Worm (Caenorhabditis elegans) whole organism, L1 larva: ENCODE results near the gene K03B4.6.

Experiments
- C04F5.9 ChIP-seq: sonication (generic microtip); optimal IDR thresholded peaks from 2 replicates; lab custom pipeline; 2016; ENCODE audit warnings: missing genetic modification characterization, missing compliant biosample characterization
- C34B4.2 ChIP-seq: sonication (generic microtip); optimal IDR thresholded peaks from 2 replicates; lab custom pipeline; 2017; ENCODE audit warnings: mild to moderate bottlenecking, missing genetic modification characterization, missing compliant biosample characterization
- F16B12.6 ChIP-seq: fragments of 150-350 bp; optimal IDR thresholded peaks from 2 replicates; lab custom pipeline; 2014; ENCODE audit warnings: missing biosample characterization, missing genetic modification characterization
- Y116A8C.19 ChIP-seq: sonication (generic microtip); optimal IDR thresholded peaks from 2 replicates; lab custom pipeline; 2016; ENCODE audit warnings: missing compliant biosample characterization, missing genetic modification characterization, borderline replicate concordance
- aha-1 ChIP-seq: fragments of 150-350 bp; optimal IDR thresholded peaks from 2 replicates; lab custom pipeline; 2014; ENCODE audit warnings: missing biosample characterization, missing genetic modification characterization
- ama-1 ChIP-seq: fragments of 150-350 bp; optimal IDR thresholded peaks from 2 replicates; lab custom pipeline; 2014
- ceh-63 ChIP-seq: fragments of 200-800 bp; sonication (Bioruptor generic); optimal IDR thresholded peaks from 2 replicates; lab custom pipeline; 2018; ENCODE audit warnings: mild to moderate bottlenecking, missing genetic modification characterization, missing compliant biosample characterization
- ceh-8 ChIP-seq: fragments of 200-800 bp; sonication (Bioruptor generic); optimal IDR thresholded peaks from 2 replicates; lab custom pipeline; 2018; ENCODE audit warnings: mild to moderate bottlenecking, missing genetic modification characterization, moderate library complexity, missing compliant biosample characterization
- ces-1 ChIP-seq: fragments of 150-350 bp; optimal IDR thresholded peaks from 2 replicates; lab custom pipeline; 2014; ENCODE audit warnings: missing biosample characterization, missing genetic modification reagents, missing genetic modification characterization
- egl-27 ChIP-seq, 2 experiments: fragments of 150-350 bp in 1 of 2; sonication (generic microtip); optimal IDR thresholded peaks; 3 replicates each; lab custom pipeline; 2017 to 2018; ENCODE audit warnings: missing biosample characterization in 2 of 2, missing genetic modification characterization in 2 of 2, missing genetic modification reagents in 2 of 2
- elt-2 ChIP-seq: sonication (generic microtip); optimal IDR thresholded peaks from 2 replicates; lab custom pipeline; 2016; ENCODE audit warnings: missing genetic modification characterization, mild to moderate bottlenecking, inconsistent platforms, missing compliant biosample characterization, missing genetic modification reagents
- elt-3 ChIP-seq, 6 experiments: fragments of 150-350 bp in 1 of 6; sonication (generic microtip); optimal IDR thresholded peaks; 2 replicates each; lab custom pipeline; 2017 to 2018; ENCODE audit warnings: missing biosample characterization in 6 of 6, missing genetic modification characterization in 6 of 6, inconsistent platforms in 1 of 6
- fkh-10 ChIP-seq: sonication (generic microtip); optimal IDR thresholded peaks from 2 replicates; lab custom pipeline; 2017; ENCODE audit warnings: missing biosample characterization, missing genetic modification reagents, missing genetic modification characterization
- fkh-4 ChIP-seq: sonication (generic microtip); optimal IDR thresholded peaks from 2 replicates; lab custom pipeline; 2016; ENCODE audit warnings: missing compliant biosample characterization, missing genetic modification characterization, borderline replicate concordance
- fkh-8 ChIP-seq: sonication (generic microtip); optimal IDR thresholded peaks from 2 replicates; lab custom pipeline; 2016; ENCODE audit warnings: mild to moderate bottlenecking, missing genetic modification characterization, missing compliant biosample characterization
- hlh-4 ChIP-seq: sonication (generic microtip); optimal IDR thresholded peaks from 2 replicates; lab custom pipeline; 2016; ENCODE audit warnings: mild to moderate bottlenecking, missing genetic modification characterization, missing compliant biosample characterization
- hpl-2 ChIP-seq: fragments of 150-350 bp; optimal IDR thresholded peaks from 2 replicates; lab custom pipeline; 2014; ENCODE audit warnings: missing biosample characterization, missing genetic modification reagents, missing genetic modification characterization
- isw-1 ChIP-seq: fragments of 200-800 bp; sonication (Bioruptor generic); IDR thresholded peaks from 2 replicates; pipeline ENCODE4 v1.3.6; 2022; ENCODE audit warnings: missing genetic modification characterization, missing compliant biosample characterization
- lin-13 ChIP-seq: fragments of 150-350 bp; optimal IDR thresholded peaks from 2 replicates; lab custom pipeline; 2014; ENCODE audit warnings: missing biosample characterization, missing genetic modification reagents, missing genetic modification characterization
- lin-14 ChIP-seq: fragments of 200-800 bp; sonication (Bioruptor generic); optimal IDR thresholded peaks from 2 replicates; lab custom pipeline; 2018; ENCODE audit warnings: mild to moderate bottlenecking, missing genetic modification characterization, moderate library complexity, missing compliant biosample characterization
- lin-15B ChIP-seq: fragments of 150-350 bp; sonication (generic microtip); optimal IDR thresholded peaks from 3 replicates; lab custom pipeline; 2014; ENCODE audit warnings: missing biosample characterization, missing genetic modification characterization
- lsy-2 ChIP-seq, 2 experiments: fragments of 150-350 bp; optimal IDR thresholded peaks; 2 replicates each; lab custom pipeline; 2014; ENCODE audit warnings: missing biosample characterization in 2 of 2, missing genetic modification characterization in 2 of 2
- mab-9 ChIP-seq: fragments of 200-800 bp; sonication (Bioruptor generic); IDR thresholded peaks from 2 replicates; pipeline ENCODE4 v1.3.6; 2022; ENCODE audit warnings: missing genetic modification reagents, missing genetic modification characterization, missing compliant biosample characterization
- mdl-1 ChIP-seq, 2 experiments: fragments of 150-350 bp; optimal IDR thresholded peaks; 2 replicates each; lab custom pipeline; 2014 to 2017; ENCODE audit warnings: missing biosample characterization in 2 of 2, missing genetic modification characterization in 2 of 2, inconsistent platforms in 1 of 2
- mep-1 ChIP-seq: fragments of 150-350 bp; optimal IDR thresholded peaks from 2 replicates; lab custom pipeline; 2014; ENCODE audit warnings: missing biosample characterization, missing genetic modification characterization
- nhr-11 ChIP-seq: fragments of 150-350 bp; optimal IDR thresholded peaks from 2 replicates; lab custom pipeline; 2014; ENCODE audit warnings: missing biosample characterization, missing genetic modification characterization
- nhr-20 ChIP-seq: sonication (generic microtip); optimal IDR thresholded peaks from 2 replicates; lab custom pipeline; 2016; ENCODE audit warnings: mild to moderate bottlenecking, missing genetic modification characterization, missing compliant biosample characterization
- nhr-237 ChIP-seq: fragments of 150-350 bp; optimal IDR thresholded peaks from 2 replicates; lab custom pipeline; 2014; ENCODE audit warnings: missing biosample characterization, missing genetic modification characterization
- nhr-47 ChIP-seq: sonication (generic microtip); optimal IDR thresholded peaks from 2 replicates; lab custom pipeline; 2016; ENCODE audit warnings: mild to moderate bottlenecking, missing genetic modification characterization, moderate library complexity, missing compliant biosample characterization
- nhr-76 ChIP-seq: sonication (generic microtip); optimal IDR thresholded peaks from 2 replicates; lab custom pipeline; 2017; ENCODE audit warnings: missing biosample characterization, missing genetic modification characterization
- nhr-77 ChIP-seq: fragments of 150-350 bp; optimal IDR thresholded peaks from 2 replicates; lab custom pipeline; 2014; ENCODE audit warnings: missing biosample characterization, missing genetic modification characterization
- nhr-85 ChIP-seq: sonication (generic microtip); peaks from one replicate; lab custom pipeline; 2016; ENCODE audit warnings: missing genetic modification characterization, inconsistent platforms, missing compliant biosample characterization
- pax-3 ChIP-seq: fragments of 200-800 bp; sonication (Bioruptor generic); optimal IDR thresholded peaks from 2 replicates; lab custom pipeline; 2018; ENCODE audit warnings: mild to moderate bottlenecking, missing genetic modification characterization, moderate library complexity, missing compliant biosample characterization
- snpc-4 ChIP-seq: fragments of 150-350 bp; optimal IDR thresholded peaks from 2 replicates; lab custom pipeline; 2014; ENCODE audit warnings: missing biosample characterization, missing genetic modification characterization
- sptf-1 ChIP-seq: fragments of 150-350 bp; optimal IDR thresholded peaks from 2 replicates; lab custom pipeline; 2014; ENCODE audit warnings: missing biosample characterization, missing genetic modification characterization
- sup-37 ChIP-seq: fragments of 200-800 bp; sonication (Bioruptor generic); optimal IDR thresholded peaks from 2 replicates; lab custom pipeline; 2018; ENCODE audit warnings: mild to moderate bottlenecking, missing genetic modification characterization, missing compliant biosample characterization
- unc-30 ChIP-seq: sonication (generic microtip); optimal IDR thresholded peaks from 2 replicates; lab custom pipeline; 2017; ENCODE audit warnings: missing biosample characterization, missing genetic modification characterization
- unc-86 ChIP-seq: sonication (generic microtip); optimal IDR thresholded peaks from 2 replicates; lab custom pipeline; 2016; ENCODE audit warnings: missing genetic modification characterization, missing compliant biosample characterization
- unc-98 ChIP-seq: fragments of 200-800 bp; sonication (Bioruptor generic); IDR thresholded peaks from 2 replicates; pipeline ENCODE4 v1.3.6; 2022; ENCODE audit warnings: missing genetic modification characterization, missing compliant biosample characterization
- vab-15 ChIP-seq: sonication (generic microtip); optimal IDR thresholded peaks from 2 replicates; lab custom pipeline; 2017; ENCODE audit warnings: missing genotype, mild to moderate bottlenecking, missing genetic modification characterization, missing compliant biosample characterization
- zag-1 ChIP-seq: fragments of 150-350 bp; optimal IDR thresholded peaks from 2 replicates; lab custom pipeline; 2014; ENCODE audit warnings: missing biosample characterization, missing genetic modification characterization
- ztf-11 ChIP-seq, 2 experiments: sonication (generic microtip); optimal IDR thresholded peaks; 2 replicates each; lab custom pipeline; 2016 to 2017; ENCODE audit warnings: missing genetic modification characterization in 2 of 2, missing biosample characterization in 1 of 2, missing compliant biosample characterization in 1 of 2
- ztf-4 ChIP-seq: fragments of 150-350 bp; optimal IDR thresholded peaks from 2 replicates; lab custom pipeline; 2014; ENCODE audit warnings: missing biosample characterization, missing genetic modification characterization

Gene K03B4.6

ce11 chrV:4628517-4628930 is 47.5 kb downstream of the K03B4.6 start, which contains the start of gene pmt-2 (continued):
- no peak for TF ChIP-seq nhr-77 (tag; lab: Kevin White, UChicago)
- TF ChIP-seq ztf-4 (tag; lab: Kevin White, UChicago) = no peak
- no peak for TF ChIP-seq nhr-76
- TF ChIP-seq unc-30 (tag; lab: Kevin White, UChicago) = no peak
- no peak for TF ChIP-seq lin-13
- peak; percentile 67 for TF ChIP-seq nhr-20 (tag; lab: Kevin White, UChicago)
- no peak for TF ChIP-seq isw-1 (GFP tag; lab: Robert Waterston, UW)
- TF ChIP-seq hlh-4 = no peak
- TF ChIP-seq fkh-8 (tag; lab: Kevin White, UChicago) = no peak
- no peak for TF ChIP-seq sup-37 (GFP tag; lab: Kevin White, UChicago)
- peak; percentile 9 to 77 (median 52) for TF ChIP-seq elt-3 (tag; optimal IDR thresholded peaks at IDR 0.05; lab: Kevin White, UChicago)
- TF ChIP-seq mdl-1 (tag; optimal IDR thresholded peaks at IDR 0.05; lab: Kevin White, UChicago) = no peak
- no peak for TF ChIP-seq ceh-63
- no peak for TF ChIP-seq C34B4.2 (tag; lab: Kevin White, UChicago)
- TF ChIP-seq pax-3 (tag; lab: Kevin White, UChicago) = no peak
- no peak for TF ChIP-seq ama-1 (lab: Kevin White, UChicago)
- TF ChIP-seq zag-1 (tag; lab: Kevin White, UChicago) = no peak
- TF ChIP-seq C04F5.9 = no peak
- TF ChIP-seq lin-15B (tag; lab: Kevin White, UChicago) = no peak
- TF ChIP-seq fkh-4 (tag; lab: Kevin White, UChicago) = no peak
- TF ChIP-seq nhr-47 (tag; lab: Kevin White, UChicago) = peak; percentile 31
- TF ChIP-seq hpl-2 (GFP tag; lab: Kevin White, UChicago) = no peak
- no peak for TF ChIP-seq nhr-11 (tag; lab: Kevin White, UChicago)
- TF ChIP-seq ces-1 (GFP tag; lab: Kevin White, UChicago) = no peak
- no peak for TF ChIP-seq unc-98 (GFP tag; lab: Robert Waterston, UW)
- no peak for TF ChIP-seq mab-9
- TF ChIP-seq nhr-237 = no peak
- no peak for TF ChIP-seq fkh-10 (GFP tag; lab: Kevin White, UChicago)
- no peak for TF ChIP-seq egl-27 (tag; optimal IDR thresholded peaks at IDR 0.05; lab: Kevin White, UChicago)
- peak; percentile 20 for TF ChIP-seq mep-1 (tag; lab: Kevin White, UChicago)
- TF ChIP-seq ceh-8 (GFP tag; lab: Kevin White, UChicago) = no peak
- TF ChIP-seq snpc-4 = no peak
- TF ChIP-seq unc-86 = no peak
- peak in 1 of 2 experiments; percentile 29 for TF ChIP-seq lsy-2 (tag; optimal IDR thresholded peaks at IDR 0.05; lab: Kevin White, UChicago)
- TF ChIP-seq ztf-11 (tag; optimal IDR thresholded peaks at IDR 0.05; lab: Kevin White, UChicago) = no peak
- TF ChIP-seq elt-2 = peak; percentile 17
- TF ChIP-seq aha-1 (tag; lab: Kevin White, UChicago) = no peak
- TF ChIP-seq F16B12.6 (tag; lab: Kevin White, UChicago) = no peak
- no peak for TF ChIP-seq Y116A8C.19 (tag; lab: Kevin White, UChicago)
- TF ChIP-seq sptf-1 (tag; lab: Kevin White, UChicago) = no peak
- peak; percentile 95 for TF ChIP-seq nhr-85 (tag; lab: Kevin White, UChicago)
- TF ChIP-seq lin-14 (GFP tag; lab: Kevin White, UChicago) = peak; percentile 79

- peak; percentile 54 for TF ChIP-seq fkh-10 (GFP tag; lab: Kevin White, UChicago)
- no peak for TF ChIP-seq vab-15 (tag; lab: Kevin White, UChicago)
- TF ChIP-seq lin-15B (tag; lab: Kevin White, UChicago) = no peak
These were observed 49.6 kb downstream of the K03B4.6 start for ce11 chrV:4626344-4626743.
